Worm (Caenorhabditis elegans) whole organism, L3 larva: ENCODE results near the gene T19H5.7.

Experiments
- elt-3 ChIP-seq, 3 experiments: fragments of 150-350 bp in 1 of 3; sonication (generic microtip) in 2 of 3; optimal IDR thresholded peaks; 2 replicates in 2 of 3; 4 replicates in 1 of 3; lab custom pipeline; 2014 to 2017; ENCODE audit warnings: missing biosample characterization in 3 of 3, missing genetic modification characterization in 3 of 3
- fkh-10 ChIP-seq: sonication (generic microtip); optimal IDR thresholded peaks from 2 replicates; lab custom pipeline; 2017; ENCODE audit warnings: missing biosample characterization, missing genetic modification reagents, missing genetic modification characterization
- lsy-12 ChIP-seq: sonication (generic microtip); optimal IDR thresholded peaks from 2 replicates; lab custom pipeline; 2016; ENCODE audit warnings: mild to moderate bottlenecking, missing genetic modification characterization, missing compliant biosample characterization
- pqm-1 ChIP-seq: fragments of 150-350 bp; optimal IDR thresholded peaks from 2 replicates; lab custom pipeline; 2017; ENCODE audit warnings: missing biosample characterization, missing genetic modification characterization, inconsistent platforms

The T19H5.7 gene

ce11 chrII:9431119-9431518 is 48.8 kb downstream of the T19H5.7 start:
- TF ChIP-seq lsy-12 (tag; lab: Kevin White, UChicago) (no peak), elt-3 (tag; optimal IDR thresholded peaks at IDR 0.05; lab: Kevin White, UChicago) (no peak), fkh-10 (peak; percentile 75), pqm-1 (tag; lab: Kevin White, UChicago) (no peak)
- TF ChIP-seq, all 47 proteins: peak for 1
